Worm (Caenorhabditis elegans): ENCODE data around the gene R08C7.4.
A peak's percentile ranks its signal among the peaks of the same experiment; 100 is the strongest.

Gene R08C7.4

ce11 chrIV:4454330-4455173 is 19.7 kb downstream of the R08C7.4 start, which contains the start of gene R08C7.11 (continued):
- no peak for TF ChIP-seq nhr-11 (tag; optimal IDR thresholded peaks at IDR 0.05)
- TF ChIP-seq blmp-1 (tag; optimal IDR thresholded peaks at IDR 0.05), result peak; percentile 77
- peak in 2 of 6 experiments; percentile 5 to 66 for TF ChIP-seq elt-3 (tag; optimal IDR thresholded peaks at IDR 0.05)
- TF ChIP-seq vab-15 (tag; optimal IDR thresholded peaks at IDR 0.05), result no peak
- TF ChIP-seq fkh-4 (tag; optimal IDR thresholded peaks at IDR 0.05; ENCODE audit: borderline replicate concordance), result no peak
- TF ChIP-seq ceh-82 (tag; optimal IDR thresholded peaks at IDR 0.05), result peak in 1 of 3 experiments; percentile 15
- TF ChIP-seq nhr-20 (tag; optimal IDR thresholded peaks at IDR 0.05), result peak; percentile 6
- TF ChIP-seq pqm-1 (tag; optimal IDR thresholded peaks at IDR 0.05), result no peak
- TF ChIP-seq skn-1 (tag; optimal IDR thresholded peaks at IDR 0.05), result peak; percentile 5
- peak; percentile 27 to 30 for TF ChIP-seq lsy-2 (tag; optimal IDR thresholded peaks at IDR 0.05)
- no peak for TF ChIP-seq nhr-237 (tag; optimal IDR thresholded peaks at IDR 0.05)
- TF ChIP-seq ztf-4 (tag; optimal IDR thresholded peaks at IDR 0.05), result no peak
- TF ChIP-seq ces-1 (GFP tag; optimal IDR thresholded peaks at IDR 0.05), result no peak
- TF ChIP-seq lin-39 (tag; optimal IDR thresholded peaks at IDR 0.05), result no peak
- peak; percentile 55 for TF ChIP-seq efl-1 (optimal IDR thresholded peaks at IDR 0.05)
- TF ChIP-seq efl-1 (GFP tag; optimal IDR thresholded peaks at IDR 0.05 in 1 of 2), result peak in 1 of 2 experiments; percentile 86
- TF ChIP-seq ama-1 (optimal IDR thresholded peaks at IDR 0.05), result no peak
- TF ChIP-seq pag-3 (tag; optimal IDR thresholded peaks at IDR 0.05; ENCODE audit: borderline replicate concordance, insufficient read depth), result no peak
- TF ChIP-seq Y116A8C.19 (tag; optimal IDR thresholded peaks at IDR 0.05; ENCODE audit: borderline replicate concordance), result no peak
- TF ChIP-seq C04F5.9 (tag; optimal IDR thresholded peaks at IDR 0.05), result no peak
- no peak for TF ChIP-seq sox-4 (tag; optimal IDR thresholded peaks at IDR 0.05)
- no peak for TF ChIP-seq F16B12.6 (tag; optimal IDR thresholded peaks at IDR 0.05)
- no peak for TF ChIP-seq mef-2 (tag; optimal IDR thresholded peaks at IDR 0.05)
- TF ChIP-seq elt-2 (tag; optimal IDR thresholded peaks at IDR 0.05), result no peak
- peak; percentile 60 for TF ChIP-seq lin-14 (GFP tag; optimal IDR thresholded peaks at IDR 0.05)
- no peak for TF ChIP-seq jun-1 (tag; optimal IDR thresholded peaks at IDR 0.05)
- TF ChIP-seq ceh-63 (GFP tag; optimal IDR thresholded peaks at IDR 0.05), result no peak
- TF ChIP-seq isw-1 (GFP tag; IDR thresholded peaks at IDR 0.05), result no peak
- TF ChIP-seq ceh-90 (tag; optimal IDR thresholded peaks at IDR 0.05), result no peak
- no peak for TF ChIP-seq lin-35 (GFP tag; optimal IDR thresholded peaks at IDR 0.05)
- no peak for TF ChIP-seq ets-5 (GFP tag; IDR thresholded peaks at IDR 0.05)
- TF ChIP-seq nhr-47 (tag; optimal IDR thresholded peaks at IDR 0.05), result no peak
- no peak for TF ChIP-seq nhr-12 (tag; optimal IDR thresholded peaks at IDR 0.05)
- peak; percentile 39 for TF ChIP-seq snu-23 (GFP tag; optimal IDR thresholded peaks at IDR 0.05)
- TF ChIP-seq nhr-19 (GFP tag; conservative IDR thresholded peaks at IDR 0.05), result peak; percentile 46; the same call in 1 of the 2 replicates
- no peak for TF ChIP-seq snpc-4 (tag; optimal IDR thresholded peaks at IDR 0.05)

DNA sequence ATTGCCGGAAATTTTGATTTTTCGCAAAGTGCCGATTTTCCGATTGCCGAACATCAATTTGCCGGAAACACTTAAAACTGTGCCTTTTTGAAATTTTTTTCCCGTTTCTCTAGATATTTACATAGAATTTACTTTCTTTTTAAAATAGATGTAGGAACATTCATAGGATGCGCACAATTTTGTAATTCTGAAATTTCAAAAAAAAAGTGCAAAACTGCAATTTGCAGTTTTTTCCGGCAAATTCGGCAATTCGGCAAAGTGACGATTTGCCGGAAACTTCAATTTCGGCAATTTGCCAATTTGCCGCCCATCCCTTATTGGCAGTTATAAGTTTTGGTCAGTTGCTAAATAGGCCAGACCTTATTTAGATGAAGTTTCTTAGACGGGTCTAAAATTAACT is 21.8 kb downstream of the R08C7.4 start:
- TF ChIP-seq ceh-8 (GFP tag; optimal IDR thresholded peaks at IDR 0.05), result no peak

- no peak for TF ChIP-seq pqm-1 (tag; optimal IDR thresholded peaks at IDR 0.05)
- no peak for TF ChIP-seq snu-23 (GFP tag; optimal IDR thresholded peaks at IDR 0.05)
- peak; percentile 27 for TF ChIP-seq nhr-85 (tag)
- no peak for TF ChIP-seq pax-3 (tag; optimal IDR thresholded peaks at IDR 0.05)
- no peak for TF ChIP-seq efl-1 (optimal IDR thresholded peaks at IDR 0.05)
- peak in 1 of 2 experiments; percentile 87 for TF ChIP-seq efl-1 (GFP tag; optimal IDR thresholded peaks at IDR 0.05 in 1 of 2)
- no peak for TF ChIP-seq egl-13 (tag; optimal IDR thresholded peaks at IDR 0.05)
- no peak for TF ChIP-seq hlh-4 (tag; optimal IDR thresholded peaks at IDR 0.05)
- no peak for TF ChIP-seq ceh-8 (GFP tag; optimal IDR thresholded peaks at IDR 0.05)
- TF ChIP-seq ceh-63 (GFP tag; optimal IDR thresholded peaks at IDR 0.05), result no peak
- TF ChIP-seq ets-5 (GFP tag; IDR thresholded peaks at IDR 0.05), result no peak
- no peak for TF ChIP-seq isw-1 (GFP tag; IDR thresholded peaks at IDR 0.05)
- no peak for TF ChIP-seq lin-14 (GFP tag; optimal IDR thresholded peaks at IDR 0.05)
- no peak for TF ChIP-seq grh-1 (GFP tag; IDR thresholded peaks at IDR 0.05)
Observed at ce11 chrIV:4459342-4459741, 24.5 kb downstream of the R08C7.4 start.
